Fruit fly (Drosophila melanogaster): Measurements from ENCODE around the gene CG33664.

DNA sequence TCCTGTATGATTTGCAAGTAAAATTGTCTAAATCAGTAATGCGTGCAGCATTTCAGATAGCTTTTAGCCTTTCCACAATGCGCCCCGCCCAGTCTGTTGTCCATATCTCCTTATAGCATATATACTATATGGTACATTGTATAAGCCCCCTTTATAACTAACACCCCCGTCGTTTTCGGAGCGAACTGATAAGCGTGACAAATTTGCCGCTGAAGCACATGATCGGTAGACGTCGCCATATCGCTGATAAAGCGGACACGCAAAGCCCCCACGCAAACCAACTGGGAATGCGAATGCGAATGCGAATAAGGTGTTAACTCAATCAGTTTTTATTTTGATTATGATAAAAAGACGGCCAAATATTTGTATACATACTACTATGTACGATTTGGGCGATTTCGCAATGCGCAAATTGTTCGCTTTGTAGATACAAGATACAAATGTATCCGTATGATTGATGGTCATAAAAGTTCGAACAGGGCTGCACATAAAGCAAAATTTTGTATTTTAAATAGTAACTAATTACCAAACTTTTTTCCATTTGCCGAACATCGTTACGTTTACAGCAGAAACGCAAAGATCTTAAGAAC lies 28.8 kb upstream of the CG33664 start:
- TF ChIP-seq psq (optimal IDR thresholded peaks at IDR 0.05) (no peak), Dll (optimal IDR thresholded peaks at IDR 0.05) (no peak), CG8478 (optimal IDR thresholded peaks at IDR 0.05) (no peak)
